Fruit fly (Drosophila melanogaster) whole organism, embryonic: ENCODE measurements around the gene net.

Experiments
- Bteb2 ChIP-seq: fragments of 200-800 bp; sonication (Bioruptor generic); optimal IDR thresholded peaks from 2 replicates; lab custom pipeline; 2016; ENCODE audit warnings: missing biosample characterization, missing genetic modification characterization
- C15 ChIP-seq: fragments of 200-800 bp; sonication (Bioruptor generic); IDR thresholded peaks from 3 replicates; pipeline ENCODE4 v1.3.6; 2022; ENCODE audit warnings: missing biosample characterization, missing genetic modification characterization
- CG14965 ChIP-seq: fragments of 200-800 bp; sonication (Bioruptor generic); optimal IDR thresholded peaks from 2 replicates; lab custom pipeline; 2016; ENCODE audit warnings: missing biosample characterization, missing genetic modification characterization, borderline replicate concordance
- CG17328 ChIP-seq: fragments of 200-800 bp; sonication (Bioruptor generic); IDR thresholded peaks from 2 replicates; pipeline ENCODE4 v1.3.6; 2022; ENCODE audit warnings: missing biosample characterization, missing genetic modification characterization
- CG18764 ChIP-seq: fragments of 200-800 bp; sonication (Bioruptor generic); optimal IDR thresholded peaks from 3 replicates; lab custom pipeline; 2016; ENCODE audit warnings: missing biosample characterization, missing genetic modification characterization
- CG2129 ChIP-seq: fragments of 200-800 bp; sonication (Bioruptor generic); IDR thresholded peaks from 2 replicates; pipeline ENCODE4 v1.3.6; 2022; ENCODE audit warnings: missing biosample characterization, missing genetic modification characterization; ENCODE audit not compliant: partially characterized antibody
- CG2199 ChIP-seq: fragments of 200-800 bp; sonication (Bioruptor generic); IDR thresholded peaks from 3 replicates; pipeline ENCODE4 v1.3.6; 2022; ENCODE audit warnings: missing biosample characterization, missing genetic modification characterization
- CG2678 ChIP-seq: fragments of 200-800 bp; sonication (Bioruptor generic); optimal IDR thresholded peaks from 3 replicates; lab custom pipeline; 2019; ENCODE audit warnings: missing biosample characterization, mild to moderate bottlenecking, missing genetic modification characterization, moderate library complexity
- CG33213 ChIP-seq: fragments of 200-800 bp; sonication (Bioruptor generic); optimal IDR thresholded peaks from 3 replicates; lab custom pipeline; 2016; ENCODE audit warnings: missing biosample characterization, missing genetic modification characterization
- CG33557 ChIP-seq: fragments of 200-800 bp; sonication (Bioruptor generic); optimal IDR thresholded peaks from 2 replicates; lab custom pipeline; 2019; ENCODE audit warnings: missing biosample characterization, mild to moderate bottlenecking, missing genetic modification characterization, moderate library complexity
- CG4328 ChIP-seq: fragments of 200-800 bp; sonication (Bioruptor generic); optimal IDR thresholded peaks from 3 replicates; lab custom pipeline; 2017; ENCODE audit warnings: missing biosample characterization, missing genetic modification reagents, missing genetic modification characterization
- CG4404 ChIP-seq: fragments of 200-800 bp; sonication (Bioruptor generic); IDR thresholded peaks from 2 replicates; pipeline ENCODE4 v1.3.6; 2022; ENCODE audit warnings: missing biosample characterization, missing genetic modification characterization
- CG8388 ChIP-seq: fragments of 200-800 bp; sonication (Bioruptor generic); optimal IDR thresholded peaks from 2 replicates; lab custom pipeline; 2019; ENCODE audit warnings: missing biosample characterization, mild to moderate bottlenecking, missing genetic modification characterization, moderate library complexity
- CG9817 ChIP-seq: fragments of 200-800 bp; sonication (Bioruptor generic); optimal IDR thresholded peaks from 2 replicates; lab custom pipeline; 2018; ENCODE audit warnings: missing biosample characterization, mild to moderate bottlenecking, missing genetic modification characterization, moderate library complexity
- CkIIα-i1 ChIP-seq: fragments of 200-800 bp; sonication (Bioruptor generic); IDR thresholded peaks from 2 replicates; pipeline ENCODE4 v1.3.6; 2022; ENCODE audit warnings: missing biosample characterization, missing genetic modification characterization
- Hmx ChIP-seq: fragments of 200-800 bp; sonication (Bioruptor generic); optimal IDR thresholded peaks from 2 replicates; lab custom pipeline; 2016; ENCODE audit warnings: missing biosample characterization, missing genetic modification characterization
- Trl ChIP-seq, 3 experiments: fragments of >200 bp in 2 of 3; fragments of 200-800 bp in 1 of 3; sonication (Bioruptor generic) in 1 of 3; optimal IDR thresholded peaks; 2 replicates in 1 of 3; 3 replicates in 2 of 3; lab custom pipeline; 2016 to 2017; ENCODE audit warnings: missing biosample characterization in 1 of 3, missing genetic modification characterization in 1 of 3
- YL-1 ChIP-seq: fragments of 200-800 bp; sonication (Bioruptor generic); optimal IDR thresholded peaks from 3 replicates; lab custom pipeline; 2017; ENCODE audit warnings: missing biosample characterization, mild to moderate bottlenecking, missing genetic modification characterization
- aop ChIP-seq: fragments of 200-800 bp; sonication (Bioruptor generic); IDR thresholded peaks from 2 replicates; pipeline ENCODE4 v1.3.6; 2022; ENCODE audit warnings: missing biosample characterization, missing genetic modification characterization
- bcd ChIP-seq: fragments of 200-800 bp; sonication (Bioruptor generic); optimal IDR thresholded peaks from 2 replicates; lab custom pipeline; 2017; ENCODE audit warnings: missing biosample characterization, mild to moderate bottlenecking, missing genetic modification characterization
- bsh ChIP-seq, 2 experiments: fragments of 200-800 bp; sonication (Bioruptor generic); optimal IDR thresholded peaks; 2 replicates each; lab custom pipeline; 2017 to 2018; ENCODE audit warnings: mild to moderate bottlenecking in 2 of 2, missing biosample characterization in 2 of 2, missing genetic modification characterization in 2 of 2, moderate library complexity in 1 of 2
- chm ChIP-seq: fragments of 200-800 bp; sonication (Bioruptor generic); IDR thresholded peaks from 2 replicates; pipeline ENCODE4 v1.3.6; 2022; ENCODE audit warnings: missing biosample characterization, missing genetic modification characterization
- danr ChIP-seq: fragments of 200-800 bp; sonication (Bioruptor generic); IDR thresholded peaks from 2 replicates; pipeline ENCODE4 v1.3.6; 2022; ENCODE audit warnings: missing biosample characterization, missing genetic modification characterization
- eve ChIP-seq, 2 experiments: fragments of >200 bp; optimal IDR thresholded peaks; 2 replicates each; lab custom pipeline; 2017; ENCODE audit warnings: missing biosample characterization in 2 of 2, missing genetic modification characterization in 2 of 2
- exex ChIP-seq: fragments of 200-800 bp; sonication (Bioruptor generic); optimal IDR thresholded peaks from 4 replicates; lab custom pipeline; 2018; ENCODE audit warnings: missing biosample characterization, mild to moderate bottlenecking, missing genetic modification characterization, moderate library complexity
- gce ChIP-seq: fragments of 200-800 bp; sonication (Bioruptor generic); IDR thresholded peaks from 3 replicates; pipeline ENCODE4 v1.3.6; 2022; ENCODE audit warnings: missing biosample characterization, missing genetic modification characterization
- gcm2 ChIP-seq: fragments of 200-800 bp; sonication (Bioruptor generic); optimal IDR thresholded peaks from 2 replicates; lab custom pipeline; 2016; ENCODE audit warnings: missing biosample characterization, missing genetic modification characterization
- gsb ChIP-seq: fragments of 200-800 bp; sonication (Bioruptor generic); IDR thresholded peaks from 2 replicates; pipeline ENCODE4 v1.3.6; 2022; ENCODE audit warnings: missing biosample characterization, missing genetic modification characterization
- hb ChIP-seq: fragments of 200-800 bp; sonication (Bioruptor generic); IDR thresholded peaks from 3 replicates; pipeline ENCODE4 v1.3.6; 2022; ENCODE audit warnings: missing biosample characterization, missing genetic modification characterization; ENCODE audit not compliant: partially characterized antibody
- lab ChIP-seq: fragments of 200-800 bp; sonication (Bioruptor generic); optimal IDR thresholded peaks from 3 replicates; lab custom pipeline; 2017; ENCODE audit warnings: missing biosample characterization, missing genetic modification characterization, mild to moderate bottlenecking, moderate library complexity, missing genetic modification reagents
- lilli ChIP-seq: fragments of 200-800 bp; sonication (Bioruptor generic); optimal IDR thresholded peaks from 3 replicates; lab custom pipeline; 2016; ENCODE audit warnings: missing biosample characterization, missing genetic modification characterization
- lov ChIP-seq, 2 experiments: fragments of 200-800 bp in 1 of 2; fragments of >200 bp in 1 of 2; sonication (Bioruptor generic) in 1 of 2; IDR thresholded peaks in 1 of 2; optimal IDR thresholded peaks in 1 of 2; 2 replicates in 1 of 2; 3 replicates in 1 of 2; pipeline versions ENCODE4 v1.3.6 to Lab custom; 2017 to 2022; ENCODE audit warnings: missing biosample characterization in 1 of 2, missing genetic modification characterization in 1 of 2
- maf-S ChIP-seq: fragments of 200-800 bp; sonication (Bioruptor generic); optimal IDR thresholded peaks from 2 replicates; lab custom pipeline; 2016; ENCODE audit warnings: missing biosample characterization, missing genetic modification characterization
- mirr ChIP-seq: fragments of 200-800 bp; sonication (Bioruptor generic); optimal IDR thresholded peaks from 3 replicates; lab custom pipeline; 2018; ENCODE audit warnings: missing biosample characterization, mild to moderate bottlenecking, missing genetic modification characterization
- org-1 ChIP-seq: fragments of 200-800 bp; sonication (Bioruptor generic); optimal IDR thresholded peaks from 2 replicates; lab custom pipeline; 2017; ENCODE audit warnings: missing biosample characterization, missing genetic modification characterization
- scrt ChIP-seq: fragments of 200-800 bp; sonication (Bioruptor generic); optimal IDR thresholded peaks from 2 replicates; lab custom pipeline; 2018; ENCODE audit warnings: missing biosample characterization, mild to moderate bottlenecking, missing genetic modification characterization, moderate library complexity
- so ChIP-seq: fragments of 200-800 bp; sonication (Bioruptor generic); IDR thresholded peaks from 3 replicates; pipeline ENCODE4 v1.3.6; 2022; ENCODE audit warnings: missing biosample characterization, missing genetic modification characterization
- sug ChIP-seq: fragments of 200-800 bp; optimal IDR thresholded peaks from 2 replicates; lab custom pipeline; 2019; ENCODE audit warnings: missing biosample characterization, mild to moderate bottlenecking, missing genetic modification characterization, moderate library complexity
- unpg ChIP-seq: fragments of 200-800 bp; sonication (Bioruptor generic); optimal IDR thresholded peaks from 3 replicates; lab custom pipeline; 2018; ENCODE audit warnings: missing biosample characterization, mild to moderate bottlenecking, missing genetic modification characterization, moderate library complexity

Gene net

DNA sequence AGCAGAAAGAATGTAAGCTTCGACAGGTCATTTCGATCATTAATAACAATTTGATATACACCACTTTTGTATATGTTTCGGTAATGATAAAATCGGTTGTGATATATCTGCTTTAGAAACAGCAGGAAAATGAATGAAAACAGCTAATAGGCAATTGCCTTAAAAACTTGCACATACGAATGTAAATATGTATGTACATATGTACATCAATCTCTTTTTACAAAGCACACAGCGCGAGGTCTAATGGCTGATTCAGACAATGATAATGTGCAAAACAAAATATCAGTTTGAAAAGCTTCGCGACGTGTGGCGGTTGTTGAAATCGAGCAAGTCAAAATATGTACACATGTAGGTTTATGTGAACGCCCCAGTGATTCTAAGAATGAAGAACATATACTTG is 15.7 kb downstream of the net start, which contains the start of gene galectin:
Gene galectin (plus strand): TSS at position 301 of the 400 bp plus-strand sequence.
- TF ChIP-seq exex (tag; lab: Kevin White, UChicago), result peak; percentile 36
- TF ChIP-seq CG2678 (tag; lab: Kevin White, UChicago), result no peak
- TF ChIP-seq sug, result peak; percentile 21
- TF ChIP-seq CG17328, result no peak
- TF ChIP-seq lab, result peak; percentile 27
- peak; percentile 33 for TF ChIP-seq mirr (GFP tag; lab: Kevin White, UChicago)

DNA sequence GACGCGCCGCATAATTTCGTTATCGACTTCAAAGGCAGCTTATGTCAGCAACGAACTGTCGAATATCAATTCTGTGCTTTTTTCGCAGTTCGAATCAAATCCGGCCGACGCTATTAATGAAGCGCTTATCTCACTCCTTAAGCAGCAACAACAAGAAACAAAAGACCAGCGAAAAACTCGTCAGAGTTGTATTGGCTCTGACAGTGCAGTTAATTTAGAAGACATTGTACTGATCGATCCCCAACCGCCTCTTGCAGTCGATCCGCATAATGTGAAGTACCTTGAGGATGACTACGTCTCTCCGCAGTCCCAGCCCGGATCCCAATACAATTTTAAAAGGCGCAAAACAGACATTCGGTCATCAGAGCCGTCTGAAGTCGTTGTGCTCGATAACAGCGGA is 17.6 kb downstream of the net start:
- no peak for TF ChIP-seq bcd (GFP tag; lab: Kevin White, UChicago)
- no peak for TF ChIP-seq maf-S (GFP tag; lab: Kevin White, UChicago)
- no peak for TF ChIP-seq Bteb2 (GFP tag; lab: Kevin White, UChicago)
- no peak for TF ChIP-seq gce (GFP tag; lab: Robert Waterston, UW)
- TF ChIP-seq CG9817, result no peak
- TF ChIP-seq CG33557 (GFP tag; lab: Kevin White, UChicago), result no peak
- TF ChIP-seq gcm2 (GFP tag; lab: Kevin White, UChicago), result no peak
- TF ChIP-seq CG2129, result no peak
- TF ChIP-seq CG18764 (GFP tag; lab: Kevin White, UChicago), result no peak
- TF ChIP-seq CG2199 (GFP tag; lab: Robert Waterston, UW), result no peak
- no peak for TF ChIP-seq bsh (GFP tag; optimal IDR thresholded peaks at IDR 0.05; lab: Kevin White, UChicago)
- TF ChIP-seq aop (GFP tag; lab: Robert Waterston, UW), result no peak
- no peak for TF ChIP-seq Trl (optimal IDR thresholded peaks at IDR 0.05; lab: Kevin White, UChicago)
- no peak for TF ChIP-seq Trl (GFP tag; optimal IDR thresholded peaks at IDR 0.05; lab: Kevin White, UChicago)
- no peak for TF ChIP-seq scrt (GFP tag; lab: Kevin White, UChicago)
- TF ChIP-seq CG33213 (GFP tag; lab: Kevin White, UChicago), result no peak
- no peak for TF ChIP-seq YL-1 (GFP tag; lab: Kevin White, UChicago)
- no peak for TF ChIP-seq CG8388
- no peak for TF ChIP-seq CG4328 (GFP tag; lab: Kevin White, UChicago)
- no peak for TF ChIP-seq org-1 (GFP tag; lab: Kevin White, UChicago)
- TF ChIP-seq danr (GFP tag; lab: Robert Waterston, UW), result no peak

DNA sequence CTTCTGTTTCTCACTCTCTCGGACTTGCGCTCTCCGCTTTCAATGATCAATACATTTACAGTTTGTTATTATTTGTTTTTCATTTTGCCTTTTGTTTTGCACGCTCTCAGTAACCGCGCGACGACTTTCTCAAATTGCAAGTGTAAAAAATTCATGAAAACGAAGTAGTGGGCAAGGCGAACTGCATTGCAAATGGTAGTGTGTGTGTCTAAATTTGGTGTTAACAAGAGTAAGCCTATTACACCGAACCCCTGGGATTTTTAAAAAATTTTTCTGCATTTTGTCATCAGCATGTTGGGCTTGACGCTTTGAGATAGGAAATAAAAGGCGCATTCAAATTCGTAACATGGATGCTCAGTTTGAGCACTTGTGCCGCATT is 19.9 kb downstream of the net start:
- TF ChIP-seq YL-1 (GFP tag; lab: Kevin White, UChicago) (no peak), lov (optimal IDR thresholded peaks at IDR 0.05; lab: Kevin White, UChicago) (no peak), lov (GFP tag; IDR thresholded peaks at IDR 0.05; lab: Robert Waterston, UW) (0 out of 3 replicates have a peak, but pooled peaks have one; percentile 36), C15 (GFP tag; lab: Robert Waterston, UW) (no peak), lilli (GFP tag; lab: Kevin White, UChicago) (no peak), eve (GFP tag; optimal IDR thresholded peaks at IDR 0.05; lab: Kevin White, UChicago) (peak in 1 of 2 experiments; percentile 58), Bteb2 (GFP tag; lab: Kevin White, UChicago) (no peak), so (GFP tag; lab: Robert Waterston, UW) (no peak), unpg (no peak), gsb (GFP tag; lab: Robert Waterston, UW) (no peak), Hmx (GFP tag; lab: Kevin White, UChicago) (no peak), CG8388 (no peak), chm (GFP tag; lab: Robert Waterston, UW) (0 out of 2 replicates have a peak, but pooled peaks have one; percentile 55), CG14965 (no peak), CkIIα-i1 (no peak), CG4404 (GFP tag; lab: Robert Waterston, UW) (no peak), hb (GFP tag; lab: Robert Waterston, UW) (no peak)
